Worm (Caenorhabditis elegans): ENCODE results near the gene sams-4.

The sams-4 gene

DNA sequence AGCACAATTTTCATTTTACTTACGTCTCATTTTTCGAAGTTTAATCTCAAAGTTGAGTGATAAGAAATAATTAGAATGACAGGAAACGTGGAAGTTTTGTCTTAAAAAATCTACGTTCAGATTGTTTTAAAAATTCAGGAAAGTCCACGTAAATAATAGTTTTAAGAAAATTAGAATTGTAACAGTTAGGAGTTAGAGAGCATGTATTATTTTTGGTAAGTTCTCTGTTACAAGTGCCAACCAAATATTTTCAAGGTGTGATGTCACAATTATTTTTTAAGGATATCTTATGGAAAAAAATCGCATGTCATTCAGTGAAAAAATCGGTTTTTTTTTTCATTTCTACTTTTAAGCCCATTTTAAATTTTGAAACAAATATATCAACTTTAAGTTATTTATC, 38.3 kb upstream of the sams-4 start, which contains the start of gene H04M03.11:
TSS of gene H04M03.11 (minus strand) at position 101 of the 400 bp plus-strand sequence.
- TF ChIP-seq madf-8 (GFP tag; conservative IDR thresholded peaks at IDR 0.05) (no peak), rec-8 (tag; optimal IDR thresholded peaks at IDR 0.05) (no peak), sptf-2 (GFP tag; optimal IDR thresholded peaks at IDR 0.05) (no peak), akir-1 (GFP tag; optimal IDR thresholded peaks at IDR 0.05) (no peak), aptf-2 (GFP tag; conservative IDR thresholded peaks at IDR 0.05) (no peak), egrh-3 (GFP tag; IDR thresholded peaks at IDR 0.05) (no peak), tbp1 (GFP tag; optimal IDR thresholded peaks at IDR 0.05) (no peak), repo-1 (tag; optimal IDR thresholded peaks at IDR 0.05) (no peak), nhr-80 (tag; optimal IDR thresholded peaks at IDR 0.05) (no peak), K12H6.12 (tag; optimal IDR thresholded peaks at IDR 0.05) (no peak), ccch-3 (GFP tag; optimal IDR thresholded peaks at IDR 0.05) (no peak), Y79H2A.3 (GFP tag; conservative IDR thresholded peaks at IDR 0.05) (no peak)

DNA sequence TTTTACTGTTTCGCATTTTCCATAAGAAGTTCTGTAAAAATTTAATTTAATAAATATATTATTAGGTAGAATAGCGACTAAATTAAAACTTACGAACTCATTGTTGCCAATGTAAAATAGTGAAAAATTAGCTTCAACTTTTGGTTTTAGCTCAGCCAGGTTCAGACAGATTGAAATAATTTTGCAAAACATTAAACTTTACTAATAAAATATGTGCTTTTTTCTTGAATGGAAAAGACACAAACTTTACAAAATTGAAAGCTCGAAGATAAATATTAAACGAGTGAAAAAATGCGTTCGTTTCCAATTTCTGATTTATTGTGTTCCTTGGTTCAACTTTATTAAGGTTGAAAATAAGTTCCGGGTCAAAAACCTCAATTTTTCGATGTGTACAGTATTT, 33.7 kb upstream of the sams-4 start, which contains the start of gene srv-22:
TSS of gene srv-22 (minus strand) at position 101 of the 400 bp plus-strand sequence.
- TF ChIP-seq lin-54 (GFP tag; optimal IDR thresholded peaks at IDR 0.05) (no peak), efl-1 (GFP tag; optimal IDR thresholded peaks at IDR 0.05) (no peak), snpc-4 (GFP tag; optimal IDR thresholded peaks at IDR 0.05) (no peak), snpc-4 (tag; optimal IDR thresholded peaks at IDR 0.05) (no peak), F37B4.10 (GFP tag; IDR thresholded peaks at IDR 0.05) (no peak), madf-6 (GFP tag; IDR thresholded peaks at IDR 0.05) (no peak), sptf-2 (GFP tag; optimal IDR thresholded peaks at IDR 0.05) (no peak), K12H6.12 (tag; optimal IDR thresholded peaks at IDR 0.05) (no peak), tbx-9 (tag; optimal IDR thresholded peaks at IDR 0.05; ENCODE audit: borderline replicate concordance) (no peak), chd-7 (tag; optimal IDR thresholded peaks at IDR 0.05) (no peak), madf-10 (tag; optimal IDR thresholded peaks at IDR 0.05) (no peak), lag-1 (GFP tag; IDR thresholded peaks at IDR 0.05) (no peak), ceh-79 (tag; optimal IDR thresholded peaks at IDR 0.05) (no peak), F55B11.4 (tag; optimal IDR thresholded peaks at IDR 0.05; ENCODE audit: borderline replicate concordance, insufficient read depth) (no peak), ceh-100 (GFP tag; IDR thresholded peaks at IDR 0.05) (no peak), Y53G8AR.9 (GFP tag; conservative IDR thresholded peaks at IDR 0.05) (no peak), ccch-3 (GFP tag; optimal IDR thresholded peaks at IDR 0.05) (no peak), egl-44 (GFP tag; IDR thresholded peaks at IDR 0.05) (no peak), Y95B8A.8 (GFP tag; IDR thresholded peaks at IDR 0.05) (no peak)

DNA sequence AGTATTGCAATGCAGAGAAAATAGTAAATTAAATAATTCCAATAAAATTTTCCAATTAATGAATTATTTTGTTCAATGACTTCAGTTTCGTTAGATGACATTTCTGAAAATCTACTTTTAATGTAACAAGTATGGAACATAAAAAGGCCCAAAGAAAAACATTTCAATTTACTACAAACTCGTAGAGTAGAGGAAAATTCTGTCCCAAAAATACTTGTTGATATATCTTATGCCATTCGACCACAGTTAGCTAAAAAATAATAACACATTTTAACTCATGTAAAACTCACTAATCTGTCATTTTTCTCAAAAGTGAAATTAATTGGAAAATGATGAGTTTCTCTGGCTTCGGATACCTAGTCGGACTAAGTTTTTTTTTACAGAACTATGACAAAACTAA, 31.1 kb upstream of the sams-4 start, which contains the start of gene srv-21:
TSS of gene srv-21 (minus strand) at position 101 of the 400 bp plus-strand sequence.
- no peak for TF ChIP-seq nfya-2 (GFP tag; IDR thresholded peaks at IDR 0.05)
- no peak for TF ChIP-seq F23B12.7 (tag; optimal IDR thresholded peaks at IDR 0.05; ENCODE audit: insufficient read depth)
- no peak for TF ChIP-seq dox-1 (GFP tag; IDR thresholded peaks at IDR 0.05)
- TF ChIP-seq T07F8.4 (tag; optimal IDR thresholded peaks at IDR 0.05), result no peak
- no peak for TF ChIP-seq sea-2 (GFP tag; IDR thresholded peaks at IDR 0.05)
- TF ChIP-seq madf-6 (GFP tag; IDR thresholded peaks at IDR 0.05), result no peak
- no peak for TF ChIP-seq akir-1 (GFP tag; optimal IDR thresholded peaks at IDR 0.05)
- no peak for TF ChIP-seq bed-1 (GFP tag; IDR thresholded peaks at IDR 0.05)
- no peak for TF ChIP-seq mel-28 (tag; optimal IDR thresholded peaks at IDR 0.05; ENCODE audit: borderline replicate concordance)
- no peak for TF ChIP-seq pha-4 (tag; optimal IDR thresholded peaks at IDR 0.05)
- TF ChIP-seq D2030.7 (GFP tag; IDR thresholded peaks at IDR 0.05), result no peak
- TF ChIP-seq let-526 (GFP tag; IDR thresholded peaks at IDR 0.05), result no peak
- no peak for TF ChIP-seq lsy-27 (tag; optimal IDR thresholded peaks at IDR 0.05; ENCODE audit: borderline replicate concordance, insufficient read depth)
- TF ChIP-seq hlh-12 (tag; optimal IDR thresholded peaks at IDR 0.05), result no peak
- TF ChIP-seq ztf-25 (GFP tag; IDR thresholded peaks at IDR 0.05), result no peak
- no peak for TF ChIP-seq tbp1 (GFP tag; optimal IDR thresholded peaks at IDR 0.05)
- no peak for TF ChIP-seq ZK185.1 (tag; optimal IDR thresholded peaks at IDR 0.05; ENCODE audit: poor library complexity, severe bottlenecking)
- no peak for TF ChIP-seq die-1 (tag; optimal IDR thresholded peaks at IDR 0.05)
